Fruit fly (Drosophila melanogaster) whole organism, embryonic: ENCODE results near the gene Dhdds.

ENCODE experiments used
- Adf1 ChIP-seq: fragments of 200-800 bp; sonication (Bioruptor generic); IDR thresholded peaks from 2 replicates; pipeline ENCODE4 v1.3.6; 2022; ENCODE audit warnings: missing biosample characterization, missing genetic modification characterization
- Awh ChIP-seq: fragments of 200-800 bp; sonication (Bioruptor generic); IDR thresholded peaks from 2 replicates; pipeline ENCODE4, ENCODE4 v1.3.6; 2022; ENCODE audit warnings: missing biosample characterization, missing genetic modification characterization
- B-H2 ChIP-seq: fragments of 200-800 bp; sonication (Bioruptor generic); optimal IDR thresholded peaks from 2 replicates; lab custom pipeline; 2018; ENCODE audit warnings: missing biosample characterization, mild to moderate bottlenecking, missing genetic modification characterization
- Bdp1 ChIP-seq: fragments of 200-800 bp; sonication (Bioruptor generic); optimal IDR thresholded peaks from 3 replicates; lab custom pipeline; 2016; ENCODE audit warnings: missing biosample characterization, missing genetic modification characterization
- CG10267 ChIP-seq: fragments of 200-800 bp; sonication (Bioruptor generic); optimal IDR thresholded peaks from 2 replicates; lab custom pipeline; 2018; ENCODE audit warnings: missing biosample characterization, mild to moderate bottlenecking, missing genetic modification characterization, moderate library complexity
- CG10543 ChIP-seq: fragments of 200-800 bp; sonication (Bioruptor generic); optimal IDR thresholded peaks from 3 replicates; lab custom pipeline; 2017; ENCODE audit warnings: missing biosample characterization, mild to moderate bottlenecking, missing genetic modification characterization, moderate library complexity
- CG11093 ChIP-seq: fragments of 200-800 bp; sonication (Bioruptor generic); IDR thresholded peaks from 3 replicates; pipeline ENCODE4 v1.3.6; 2022; ENCODE audit warnings: missing biosample characterization, missing genetic modification characterization
- CG11247 ChIP-seq: fragments of 200-800 bp; sonication (Bioruptor generic); IDR thresholded peaks from 2 replicates; pipeline ENCODE4 v1.3.6; 2022; ENCODE audit warnings: missing biosample characterization, missing genetic modification characterization
- CG11398 ChIP-seq: fragments of 200-800 bp; sonication (Bioruptor generic); optimal IDR thresholded peaks from 2 replicates; lab custom pipeline; 2016; ENCODE audit warnings: missing biosample characterization, missing genetic modification characterization
- CG11560 ChIP-seq: fragments of 200-800 bp; sonication (Bioruptor generic); IDR thresholded peaks from 3 replicates; pipeline ENCODE4 v1.3.6; 2022; ENCODE audit warnings: missing biosample characterization, missing genetic modification characterization
- CG1233 ChIP-seq: fragments of 200-800 bp; sonication (Bioruptor generic); optimal IDR thresholded peaks from 4 replicates; lab custom pipeline; 2018; ENCODE audit warnings: missing biosample characterization, mild to moderate bottlenecking, missing genetic modification characterization
- CG13123 ChIP-seq: fragments of 200-800 bp; sonication (Bioruptor generic); optimal IDR thresholded peaks from 2 replicates; lab custom pipeline; 2016; ENCODE audit warnings: missing biosample characterization, missing genetic modification characterization
- CG14860 ChIP-seq: fragments of 200-800 bp; sonication (Bioruptor generic); IDR thresholded peaks from 3 replicates; pipeline ENCODE4 v1.3.6; 2022; ENCODE audit warnings: missing biosample characterization, missing genetic modification characterization; ENCODE audit not compliant: partially characterized antibody
- CG14965 ChIP-seq: fragments of 200-800 bp; sonication (Bioruptor generic); optimal IDR thresholded peaks from 2 replicates; lab custom pipeline; 2016; ENCODE audit warnings: missing biosample characterization, missing genetic modification characterization, borderline replicate concordance
- CG15011 ChIP-seq: fragments of 200-800 bp; sonication (Bioruptor generic); optimal IDR thresholded peaks from 3 replicates; lab custom pipeline; 2018; ENCODE audit warnings: missing biosample characterization, mild to moderate bottlenecking, missing genetic modification characterization
- CG18599 ChIP-seq: fragments of 200-800 bp; sonication (Bioruptor generic); optimal IDR thresholded peaks from 3 replicates; lab custom pipeline; 2017; ENCODE audit warnings: missing biosample characterization, missing genetic modification characterization, mild to moderate bottlenecking, moderate library complexity, missing genetic modification reagents
- CG2129 ChIP-seq: fragments of 200-800 bp; sonication (Bioruptor generic); IDR thresholded peaks from 2 replicates; pipeline ENCODE4 v1.3.6; 2022; ENCODE audit warnings: missing biosample characterization, missing genetic modification characterization; ENCODE audit not compliant: partially characterized antibody
- CG2875 ChIP-seq: fragments of 200-800 bp; sonication (Bioruptor generic); optimal IDR thresholded peaks from 2 replicates; lab custom pipeline; 2017; ENCODE audit warnings: missing biosample characterization, mild to moderate bottlenecking, missing genetic modification characterization, missing genetic modification reagents
- CG3065 ChIP-seq: fragments of 200-800 bp; sonication (Bioruptor generic); optimal IDR thresholded peaks from 2 replicates; lab custom pipeline; 2016; ENCODE audit warnings: missing biosample characterization, missing genetic modification characterization
- CG3847 ChIP-seq: fragments of 200-800 bp; sonication (Bioruptor generic); IDR thresholded peaks from 2 replicates; pipeline ENCODE4 v1.3.6; 2022; ENCODE audit warnings: missing biosample characterization, missing genetic modification characterization
- CG3995 ChIP-seq: fragments of 200-800 bp; sonication (Bioruptor generic); optimal IDR thresholded peaks from 3 replicates; lab custom pipeline; 2016; ENCODE audit warnings: missing biosample characterization, missing genetic modification characterization
- CG8290 ChIP-seq, 3 experiments: fragments of 200-800 bp; sonication (Bioruptor generic); optimal IDR thresholded peaks; 2 replicates each; lab custom pipeline; 2016 to 2019; ENCODE audit warnings: missing biosample characterization in 3 of 3, missing genetic modification characterization in 3 of 3, mild to moderate bottlenecking in 2 of 3, moderate library complexity in 1 of 3
- CG9817 ChIP-seq: fragments of 200-800 bp; sonication (Bioruptor generic); optimal IDR thresholded peaks from 2 replicates; lab custom pipeline; 2018; ENCODE audit warnings: missing biosample characterization, mild to moderate bottlenecking, missing genetic modification characterization, moderate library complexity
- CTCF ChIP-seq: fragments of 200-800 bp; sonication (Bioruptor generic); optimal IDR thresholded peaks from 2 replicates; lab custom pipeline; 2017; ENCODE audit warnings: missing biosample characterization, mild to moderate bottlenecking, missing genetic modification characterization, moderate library complexity
- Dbx ChIP-seq: fragments of 200-800 bp; sonication (Bioruptor generic); IDR thresholded peaks from 3 replicates; pipeline ENCODE4 v1.3.6; 2022; ENCODE audit warnings: missing biosample characterization, missing genetic modification characterization
- Dek ChIP-seq: fragments of 200-800 bp; sonication (Bioruptor generic); optimal IDR thresholded peaks from 3 replicates; lab custom pipeline; 2019; ENCODE audit warnings: missing biosample characterization, mild to moderate bottlenecking, missing genetic modification characterization, moderate library complexity
- Dp ChIP-seq: fragments of 200-800 bp; sonication (Bioruptor generic); optimal IDR thresholded peaks from 2 replicates; lab custom pipeline; 2018; ENCODE audit warnings: missing biosample characterization, mild to moderate bottlenecking, missing genetic modification characterization, moderate library complexity
- Fer2 ChIP-seq: fragments of 200-800 bp; sonication (Bioruptor generic); optimal IDR thresholded peaks from 2 replicates; lab custom pipeline; 2018; ENCODE audit warnings: missing biosample characterization, mild to moderate bottlenecking, missing genetic modification characterization, moderate library complexity
- Hr39 ChIP-seq: fragments of >200 bp; optimal IDR thresholded peaks from 2 replicates; lab custom pipeline; 2017
- Lim3 ChIP-seq: fragments of 200-800 bp; sonication (Bioruptor generic); IDR thresholded peaks from 2 replicates; pipeline ENCODE4 v1.3.6; 2022; ENCODE audit warnings: missing biosample characterization, missing genetic modification characterization
- Lpt ChIP-seq: fragments of >200 bp; optimal IDR thresholded peaks from 2 replicates; lab custom pipeline; 2018; ENCODE audit warnings: missing biosample characterization, missing genetic modification characterization
- MBD-R2 ChIP-seq: fragments of 200-800 bp; sonication (Bioruptor generic); IDR thresholded peaks from 2 replicates; pipeline ENCODE4 v1.3.6; 2022; ENCODE audit warnings: missing biosample characterization, missing genetic modification characterization
- Nf-YC ChIP-seq: fragments of 200-800 bp; optimal IDR thresholded peaks from 3 replicates; lab custom pipeline; 2019; ENCODE audit warnings: missing biosample characterization, mild to moderate bottlenecking, missing genetic modification characterization, moderate library complexity
- Rfx ChIP-seq: fragments of 200-800 bp; sonication (Bioruptor generic); IDR thresholded peaks from 2 replicates; pipeline ENCODE4 v1.3.6; 2022; ENCODE audit warnings: missing biosample characterization, missing genetic modification characterization
- ap ChIP-seq: fragments of 200-800 bp; sonication (Bioruptor generic); IDR thresholded peaks from 2 replicates; pipeline ENCODE4 v1.3.6; 2022; ENCODE audit warnings: missing biosample characterization, missing genetic modification characterization
- crp ChIP-seq, 2 experiments: fragments of 200-800 bp; sonication (Bioruptor generic); optimal IDR thresholded peaks; 2 replicates in 1 of 2; 3 replicates in 1 of 2; lab custom pipeline; 2017; ENCODE audit warnings: missing biosample characterization in 2 of 2, missing genetic modification characterization in 2 of 2, mild to moderate bottlenecking in 1 of 2, moderate library complexity in 1 of 2
- disco-r ChIP-seq: fragments of 200-800 bp; sonication (Bioruptor generic); optimal IDR thresholded peaks from 2 replicates; lab custom pipeline; 2016; ENCODE audit warnings: missing biosample characterization, missing genetic modification characterization
- en ChIP-seq: fragments of 200-800 bp; sonication (Bioruptor generic); optimal IDR thresholded peaks from 2 replicates; lab custom pipeline; 2016; ENCODE audit warnings: missing biosample characterization, missing genetic modification characterization
- eve ChIP-seq, 2 experiments: fragments of >200 bp; optimal IDR thresholded peaks; 2 replicates each; lab custom pipeline; 2017; ENCODE audit warnings: missing biosample characterization in 2 of 2, missing genetic modification characterization in 2 of 2
- gro ChIP-seq: fragments of 200-800 bp; sonication (Bioruptor generic); optimal IDR thresholded peaks from 2 replicates; lab custom pipeline; 2016; ENCODE audit warnings: missing biosample characterization, missing genetic modification characterization
- kah ChIP-seq: fragments of 200-800 bp; sonication (Bioruptor generic); optimal IDR thresholded peaks from 2 replicates; lab custom pipeline; 2018; ENCODE audit warnings: missing biosample characterization, mild to moderate bottlenecking, missing genetic modification characterization
- lab ChIP-seq: fragments of 200-800 bp; sonication (Bioruptor generic); optimal IDR thresholded peaks from 3 replicates; lab custom pipeline; 2017; ENCODE audit warnings: missing biosample characterization, missing genetic modification characterization, mild to moderate bottlenecking, moderate library complexity, missing genetic modification reagents
- lola ChIP-seq, 3 experiments: fragments of >200 bp in 2 of 3; fragments of 200-800 bp in 1 of 3; sonication (Bioruptor generic) in 1 of 3; optimal IDR thresholded peaks; 2 replicates each; lab custom pipeline; 2017 to 2019; ENCODE audit warnings: missing biosample characterization in 3 of 3, missing genetic modification characterization in 3 of 3, mild to moderate bottlenecking in 1 of 3, moderate library complexity in 1 of 3
- onecut ChIP-seq: fragments of 200-800 bp; sonication (Bioruptor generic); IDR thresholded peaks from 2 replicates; pipeline ENCODE4 v1.3.6; 2022; ENCODE audit warnings: missing biosample characterization, missing genetic modification characterization
- phol ChIP-seq: fragments of 200-800 bp; sonication (Bioruptor generic); optimal IDR thresholded peaks from 3 replicates; lab custom pipeline; 2018; ENCODE audit warnings: missing biosample characterization, mild to moderate bottlenecking, missing genetic modification characterization, moderate library complexity
- psq ChIP-seq: fragments of 200-800 bp; sonication (Bioruptor generic); optimal IDR thresholded peaks from 2 replicates; lab custom pipeline; 2017; ENCODE audit warnings: missing biosample characterization, missing genetic modification characterization
- so ChIP-seq: fragments of 200-800 bp; sonication (Bioruptor generic); IDR thresholded peaks from 3 replicates; pipeline ENCODE4 v1.3.6; 2022; ENCODE audit warnings: missing biosample characterization, missing genetic modification characterization
- tup ChIP-seq: fragments of 200-800 bp; sonication (Bioruptor generic); optimal IDR thresholded peaks from 2 replicates; lab custom pipeline; 2016; ENCODE audit warnings: missing biosample characterization, mild to moderate bottlenecking, missing genetic modification characterization, moderate library complexity
- unpg ChIP-seq: fragments of 200-800 bp; sonication (Bioruptor generic); optimal IDR thresholded peaks from 3 replicates; lab custom pipeline; 2018; ENCODE audit warnings: missing biosample characterization, mild to moderate bottlenecking, missing genetic modification characterization, moderate library complexity
- wor ChIP-seq: fragments of 200-800 bp; sonication (Bioruptor generic); IDR thresholded peaks from 2 replicates; pipeline ENCODE4 v1.3.6; 2022; ENCODE audit warnings: missing biosample characterization, missing genetic modification characterization
- zen2 ChIP-seq: fragments of 200-800 bp; sonication (Bioruptor generic); IDR thresholded peaks from 3 replicates; pipeline ENCODE4 v1.3.6; 2022; ENCODE audit warnings: missing biosample characterization, missing genetic modification characterization; ENCODE audit not compliant: partially characterized antibody

Dhdds gene

dm6 chrX:7970396-7970795 is 37.2 kb upstream of the Dhdds start (continued):
- TF ChIP-seq CG11093 (GFP tag; lab: Robert Waterston, UW) (0 out of 3 replicates have a peak, but pooled peaks have one; percentile 38), MBD-R2 (GFP tag; lab: Robert Waterston, UW) (no peak), gro (peak; percentile 54), disco-r (GFP tag; lab: Kevin White, UChicago) (no peak), CG18599 (GFP tag; lab: Kevin White, UChicago) (peak; percentile 79), CG2875 (GFP tag; lab: Kevin White, UChicago) (no peak), so (GFP tag; lab: Robert Waterston, UW) (no peak), Dek (tag; lab: Kevin White, UChicago) (peak; percentile 49), Rfx (GFP tag; lab: Robert Waterston, UW) (peak; percentile 54), CTCF (GFP tag; lab: Kevin White, UChicago) (no peak), CG11247 (GFP tag; lab: Robert Waterston, UW) (no peak), crp (GFP tag; optimal IDR thresholded peaks at IDR 0.05; lab: Kevin White, UChicago) (no peak), CG9817 (tag; lab: Kevin White, UChicago) (peak; percentile 57), Awh (no peak), Fer2 (tag; lab: Kevin White, UChicago) (no peak), Dbx (peak; percentile 49; the same call in 1 of the 3 replicates), CG3995 (GFP tag; lab: Kevin White, UChicago) (no peak), lab (peak; percentile 73), en (no peak), Lpt (GFP tag; lab: Kevin White, UChicago) (no peak), Bdp1 (GFP tag; lab: Kevin White, UChicago) (peak; percentile 21), phol (peak; percentile 64), CG3065 (no peak), CG13123 (GFP tag; lab: Kevin White, UChicago) (no peak), lola (GFP tag; optimal IDR thresholded peaks at IDR 0.05; lab: Kevin White, UChicago) (peak in 1 of 3 experiments; percentile 33), CG1233 (GFP tag; lab: Kevin White, UChicago) (peak; percentile 49), onecut (GFP tag; lab: Robert Waterston, UW) (peak; percentile 48), CG8290 (GFP tag; optimal IDR thresholded peaks at IDR 0.05; lab: Kevin White, UChicago) (no peak), CG8290 (tag; optimal IDR thresholded peaks at IDR 0.05; lab: Kevin White, UChicago) (peak in 1 of 2 experiments; percentile 9), CG2129 (GFP tag; lab: Robert Waterston, UW) (peak; percentile 43; the same call in 1 of the 2 replicates), eve (GFP tag; optimal IDR thresholded peaks at IDR 0.05; lab: Kevin White, UChicago) (peak in 1 of 2 experiments; percentile 53), CG11560 (tag; lab: Robert Waterston, UW) (no peak), unpg (GFP tag; lab: Kevin White, UChicago) (peak; percentile 61), Nf-YC (peak; percentile 18), B-H2 (GFP tag; lab: Kevin White, UChicago) (peak; percentile 40), CG3847 (GFP tag; lab: Robert Waterston, UW) (0 out of 2 replicates have a peak, but pooled peaks have one; percentile 18), wor (no peak), CG14965 (GFP tag; lab: Kevin White, UChicago) (no peak), Lim3 (GFP tag; lab: Robert Waterston, UW) (no peak), CG15011 (peak; percentile 45), ap (no peak), CG10267 (tag; lab: Kevin White, UChicago) (peak; percentile 35), CG10543 (peak; percentile 33), Dp (GFP tag; lab: Kevin White, UChicago) (no peak), psq (GFP tag; lab: Kevin White, UChicago) (no peak), CG14860 (GFP tag; lab: Robert Waterston, UW) (0 out of 3 replicates have a peak, but pooled peaks have one; percentile 50), CG11398 (no peak), kah (GFP tag; lab: Kevin White, UChicago) (no peak), Adf1 (GFP tag; lab: Robert Waterston, UW) (no peak), zen2 (GFP tag; lab: Robert Waterston, UW) (no peak; the same call in 2 of the 3 replicates), Hr39 (no peak), tup (GFP tag; lab: Kevin White, UChicago) (no peak)
